Fruit fly (Drosophila melanogaster): ENCODE measurements around the gene Pink1.
A peak's percentile ranks its signal among the peaks of the same experiment; 100 is the strongest.

The Pink1 gene

dm6 chrX:6663976-6664375 lies 19.6 kb upstream of the Pink1 start:
- TF ChIP-seq CG8119 (GFP tag; IDR thresholded peaks at IDR 0.05), result no peak
- TF ChIP-seq fd59A (GFP tag; optimal IDR thresholded peaks at IDR 0.05), result no peak
- TF ChIP-seq CG16779 (tag; optimal IDR thresholded peaks at IDR 0.05), result no peak
- TF ChIP-seq CG6792 (GFP tag; optimal IDR thresholded peaks at IDR 0.05), result no peak
- TF ChIP-seq ss (GFP tag; optimal IDR thresholded peaks at IDR 0.05), result no peak
- TF ChIP-seq net (GFP tag; optimal IDR thresholded peaks at IDR 0.05), result no peak
- TF ChIP-seq CG8319 (GFP tag; optimal IDR thresholded peaks at IDR 0.05), result no peak
- TF ChIP-seq Sox102F (GFP tag; optimal IDR thresholded peaks at IDR 0.05), result no peak
- TF ChIP-seq Blimp-1 (GFP tag; optimal IDR thresholded peaks at IDR 0.05), result no peak
- TF ChIP-seq Lpt (GFP tag; optimal IDR thresholded peaks at IDR 0.05), result no peak

- no peak for TF ChIP-seq Sox102F (GFP tag; optimal IDR thresholded peaks at IDR 0.05)
- TF ChIP-seq achi (GFP tag; optimal IDR thresholded peaks at IDR 0.05), result peak; percentile 98
- TF ChIP-seq fkh (GFP tag; optimal IDR thresholded peaks at IDR 0.05), result peak; percentile 76
Measured at dm6 chrX:6673637-6674487, 9.7 kb upstream of the Pink1 start, which contains the start of the genes CG3198 and Mcm6. Gene CG3198 (minus strand): TSS chrX:6673973. Gene Mcm6 (plus strand): TSS chrX:6674387.

- no peak for TF ChIP-seq CG32006 (GFP tag; optimal IDR thresholded peaks at IDR 0.05)
- no peak for TF ChIP-seq Blimp-1 (GFP tag; optimal IDR thresholded peaks at IDR 0.05)
- TF ChIP-seq vri (GFP tag; optimal IDR thresholded peaks at IDR 0.05), result peak; percentile 22
- no peak for TF ChIP-seq CG9139 (GFP tag; optimal IDR thresholded peaks at IDR 0.05)
- TF ChIP-seq esn (GFP tag; optimal IDR thresholded peaks at IDR 0.05), result peak; percentile 38
- no peak for TF ChIP-seq Sox102F (GFP tag; optimal IDR thresholded peaks at IDR 0.05)
- peak; percentile 12 for TF ChIP-seq acj6 (GFP tag; optimal IDR thresholded peaks at IDR 0.05)
- peak; percentile 18 for TF ChIP-seq lz (GFP tag; optimal IDR thresholded peaks at IDR 0.05)
- TF ChIP-seq topi (GFP tag; optimal IDR thresholded peaks at IDR 0.05), result peak; percentile 23
- no peak for TF ChIP-seq cyc (GFP tag; optimal IDR thresholded peaks at IDR 0.05)
- TF ChIP-seq CG3032 (tag; optimal IDR thresholded peaks at IDR 0.05), result peak; percentile 6
- no peak for TF ChIP-seq CG8319 (GFP tag; optimal IDR thresholded peaks at IDR 0.05)
- no peak for TF ChIP-seq spab (GFP tag; optimal IDR thresholded peaks at IDR 0.05)
- no peak for TF ChIP-seq CG6808 (GFP tag; optimal IDR thresholded peaks at IDR 0.05)
- peak; percentile 5 for TF ChIP-seq CG31627 (GFP tag; optimal IDR thresholded peaks at IDR 0.05)
- TF ChIP-seq fkh (GFP tag; optimal IDR thresholded peaks at IDR 0.05), result peak; percentile 28
- peak; percentile 14 for TF ChIP-seq Sox14 (GFP tag; optimal IDR thresholded peaks at IDR 0.05)
Measured at dm6 chrX:6677826-6678489, 5.6 kb upstream of the Pink1 start, which contains the start of gene Fum1. Gene Fum1 (plus strand): TSS chrX:6678424.

dm6 chrX:6678635-6679501 lies 4.7 kb upstream of the Pink1 start, which contains the start of gene ND-ASHI:
Gene ND-ASHI (minus strand): TSS chrX:6679118.
- TF ChIP-seq topi (GFP tag; optimal IDR thresholded peaks at IDR 0.05) (peak; percentile 97), pdm3 (GFP tag; optimal IDR thresholded peaks at IDR 0.05) (peak; percentile 98), cyc (GFP tag; optimal IDR thresholded peaks at IDR 0.05) (peak; percentile 97), CG34406 (GFP tag; optimal IDR thresholded peaks at IDR 0.05) (peak; percentile 97), CG32006 (GFP tag; optimal IDR thresholded peaks at IDR 0.05) (peak; percentile 97), esn (GFP tag; optimal IDR thresholded peaks at IDR 0.05) (peak; percentile 97), OdsH (GFP tag; optimal IDR thresholded peaks at IDR 0.05) (peak; percentile 97), salr (GFP tag; optimal IDR thresholded peaks at IDR 0.05) (peak; percentile 94 to 95), Met (GFP tag; optimal IDR thresholded peaks at IDR 0.05) (peak; percentile 96), Eip75B (GFP tag; optimal IDR thresholded peaks at IDR 0.05) (peak; percentile 97), Hr4 (GFP tag; optimal IDR thresholded peaks at IDR 0.05) (peak; percentile 95), Ets21C (GFP tag; optimal IDR thresholded peaks at IDR 0.05) (peak; percentile 91), CG9139 (GFP tag; optimal IDR thresholded peaks at IDR 0.05) (peak; percentile 96), CG11762 (GFP tag; optimal IDR thresholded peaks at IDR 0.05; ENCODE audit: insufficient read depth) (peak; percentile 96), dac (GFP tag; optimal IDR thresholded peaks at IDR 0.05) (peak; percentile 95), Ets96B (tag; optimal IDR thresholded peaks at IDR 0.05) (peak; percentile 95), acj6 (GFP tag; optimal IDR thresholded peaks at IDR 0.05) (peak; percentile 97), lz (GFP tag; optimal IDR thresholded peaks at IDR 0.05) (peak; percentile 97), CG15336 (GFP tag; IDR thresholded peaks at IDR 0.05) (peak; percentile 98), net (GFP tag; optimal IDR thresholded peaks at IDR 0.05) (peak; percentile 96), ss (GFP tag; optimal IDR thresholded peaks at IDR 0.05) (peak; percentile 98), CG6163 (GFP tag; IDR thresholded peaks at IDR 0.05) (peak; percentile 99), Eip93F (GFP tag; optimal IDR thresholded peaks at IDR 0.05) (peak; percentile 95)

Measured in whole organism, prepupa.